Worm (Caenorhabditis elegans) whole organism, L2 larva: Measurements from ENCODE around the gene gex-5.
A peak's percentile ranks its signal among the peaks of the same experiment; 100 is the strongest.

ENCODE experiments used
- C34F6.9 ChIP-seq: fragments of 150-350 bp; optimal IDR thresholded peaks from 2 replicates; lab custom pipeline; 2014; ENCODE audit warnings: missing biosample characterization, missing genetic modification characterization
- F13H6.1 ChIP-seq: sonication (generic microtip); optimal IDR thresholded peaks from 2 replicates; lab custom pipeline; 2016; ENCODE audit warnings: missing genetic modification characterization, missing compliant biosample characterization
- Y55F3AM.14 ChIP-seq: fragments of 200-800 bp; sonication (Bioruptor generic); optimal IDR thresholded peaks from 2 replicates; lab custom pipeline; 2018; ENCODE audit warnings: mild to moderate bottlenecking, missing genetic modification characterization, missing compliant biosample characterization
- alr-1 ChIP-seq: fragments of 150-350 bp; optimal IDR thresholded peaks from 2 replicates; lab custom pipeline; 2014; ENCODE audit warnings: missing biosample characterization, missing genetic modification characterization
- aly-2 ChIP-seq: fragments of 150-350 bp; optimal IDR thresholded peaks from 2 replicates; lab custom pipeline; 2014; ENCODE audit warnings: missing biosample characterization, missing genetic modification characterization
- ceh-16 ChIP-seq: fragments of 150-350 bp; optimal IDR thresholded peaks from 2 replicates; lab custom pipeline; 2014; ENCODE audit warnings: missing biosample characterization, missing genetic modification characterization
- ceh-82 ChIP-seq: fragments of 150-350 bp; optimal IDR thresholded peaks from 2 replicates; lab custom pipeline; 2014; ENCODE audit warnings: missing biosample characterization, missing genetic modification characterization
- crh-2 ChIP-seq: sonication (generic microtip); optimal IDR thresholded peaks from 2 replicates; lab custom pipeline; 2017; ENCODE audit warnings: missing biosample characterization, missing genetic modification characterization
- dmd-4 ChIP-seq: sonication (generic microtip); optimal IDR thresholded peaks from 2 replicates; lab custom pipeline; 2017; ENCODE audit warnings: missing biosample characterization, missing genetic modification characterization
- egl-27 ChIP-seq: sonication (generic microtip); optimal IDR thresholded peaks from 3 replicates; lab custom pipeline; 2017; ENCODE audit warnings: missing biosample characterization, missing genetic modification reagents, missing genetic modification characterization
- elt-3 ChIP-seq: sonication (generic microtip); optimal IDR thresholded peaks from 2 replicates; lab custom pipeline; 2017; ENCODE audit warnings: missing biosample characterization, missing genetic modification characterization
- fos-1 ChIP-seq: fragments of 150-350 bp; optimal IDR thresholded peaks from 2 replicates; lab custom pipeline; 2014; ENCODE audit warnings: missing biosample characterization, missing genetic modification characterization
- gmeb-1 ChIP-seq: fragments of 150-350 bp; optimal IDR thresholded peaks from 2 replicates; lab custom pipeline; 2014; ENCODE audit warnings: missing biosample characterization, missing genetic modification characterization
- lin-11 ChIP-seq: fragments of 150-350 bp; sonication (generic microtip); optimal IDR thresholded peaks from 2 replicates; lab custom pipeline; 2014; ENCODE audit warnings: missing biosample characterization, missing genetic modification characterization, inconsistent platforms, mixed read lengths
- lin-13 ChIP-seq: fragments of 150-350 bp; optimal IDR thresholded peaks from 2 replicates; lab custom pipeline; 2014; ENCODE audit warnings: missing biosample characterization, missing genetic modification reagents, missing genetic modification characterization
- lin-39 ChIP-seq: fragments of 150-350 bp; optimal IDR thresholded peaks from 2 replicates; lab custom pipeline; 2014; ENCODE audit warnings: missing biosample characterization, missing genetic modification reagents, missing genetic modification characterization
- lsy-2 ChIP-seq, 2 experiments: fragments of 150-350 bp in 1 of 2; sonication (generic microtip) in 1 of 2; optimal IDR thresholded peaks; 2 replicates each; lab custom pipeline; 2014 to 2017; ENCODE audit warnings: missing biosample characterization in 2 of 2, missing genetic modification characterization in 2 of 2
- mab-5 ChIP-seq: fragments of 150-350 bp; optimal IDR thresholded peaks from 2 replicates; lab custom pipeline; 2014; ENCODE audit warnings: missing biosample characterization, missing genetic modification characterization
- mdl-1 ChIP-seq, 2 experiments: fragments of 150-350 bp in 1 of 2; sonication (generic microtip) in 1 of 2; optimal IDR thresholded peaks; 2 replicates each; lab custom pipeline; 2017; ENCODE audit warnings: missing biosample characterization in 2 of 2, missing genetic modification characterization in 2 of 2
- nhr-10 ChIP-seq: sonication (generic microtip); optimal IDR thresholded peaks from 2 replicates; lab custom pipeline; 2017; ENCODE audit warnings: missing biosample characterization, missing genetic modification characterization
- nhr-11 ChIP-seq: fragments of 150-350 bp; optimal IDR thresholded peaks from 2 replicates; lab custom pipeline; 2014; ENCODE audit warnings: missing biosample characterization, missing genetic modification characterization
- nhr-12 ChIP-seq: fragments of 150-350 bp; optimal IDR thresholded peaks from 2 replicates; lab custom pipeline; 2014; ENCODE audit warnings: missing biosample characterization, missing genetic modification characterization
- nhr-129 ChIP-seq: fragments of 150-350 bp; optimal IDR thresholded peaks from 2 replicates; lab custom pipeline; 2014; ENCODE audit warnings: missing biosample characterization, missing genetic modification characterization
- nhr-21 ChIP-seq: fragments of 150-350 bp; optimal IDR thresholded peaks from 2 replicates; lab custom pipeline; 2014; ENCODE audit warnings: missing biosample characterization, missing genetic modification characterization
- nhr-23 ChIP-seq: fragments of 150-350 bp; optimal IDR thresholded peaks from 2 replicates; lab custom pipeline; 2014; ENCODE audit warnings: missing biosample characterization, missing genetic modification reagents, missing genetic modification characterization
- nhr-25 ChIP-seq: fragments of 150-350 bp; sonication (generic microtip); optimal IDR thresholded peaks from 3 replicates; lab custom pipeline; 2014; ENCODE audit warnings: missing biosample characterization, missing genetic modification characterization
- nhr-6 ChIP-seq: fragments of 150-350 bp; optimal IDR thresholded peaks from 2 replicates; lab custom pipeline; 2014; ENCODE audit warnings: missing biosample characterization, missing genetic modification characterization
- peb-1 ChIP-seq: fragments of 150-350 bp; optimal IDR thresholded peaks from 2 replicates; lab custom pipeline; 2014; ENCODE audit warnings: missing biosample characterization, missing genetic modification characterization
- sem-4 ChIP-seq: fragments of 150-350 bp; optimal IDR thresholded peaks from 2 replicates; lab custom pipeline; 2014; ENCODE audit warnings: missing biosample characterization, missing genetic modification reagents, missing genetic modification characterization
- sma-3 ChIP-seq: sonication (generic microtip); optimal IDR thresholded peaks from 2 replicates; lab custom pipeline; 2016; ENCODE audit warnings: missing genetic modification reagents, missing genetic modification characterization, missing compliant biosample characterization
- sma-9 ChIP-seq, 2 experiments: fragments of 150-350 bp in 1 of 2; sonication (generic microtip) in 1 of 2; optimal IDR thresholded peaks; 2 replicates each; lab custom pipeline; 2014 to 2016; ENCODE audit warnings: missing genetic modification characterization in 2 of 2, mild to moderate bottlenecking in 1 of 2, missing biosample characterization in 1 of 2, missing compliant biosample characterization in 1 of 2, missing genetic modification reagents in 1 of 2, moderate library complexity in 1 of 2
- snpc-4 ChIP-seq: fragments of 150-350 bp; optimal IDR thresholded peaks from 2 replicates; lab custom pipeline; 2014; ENCODE audit warnings: missing biosample characterization, missing genetic modification characterization
- unc-39 ChIP-seq: fragments of 150-350 bp; optimal IDR thresholded peaks from 2 replicates; lab custom pipeline; 2014; ENCODE audit warnings: missing biosample characterization, missing genetic modification characterization
- unc-55 ChIP-seq: fragments of 150-350 bp; sonication (generic microtip); optimal IDR thresholded peaks from 3 replicates; lab custom pipeline; 2014; ENCODE audit warnings: missing biosample characterization, missing genetic modification reagents, missing genetic modification characterization
- zag-1 ChIP-seq: fragments of 150-350 bp; optimal IDR thresholded peaks from 2 replicates; lab custom pipeline; 2014; ENCODE audit warnings: missing biosample characterization, missing genetic modification characterization
- ztf-4 ChIP-seq: fragments of 150-350 bp; optimal IDR thresholded peaks from 2 replicates; lab custom pipeline; 2014; ENCODE audit warnings: missing biosample characterization, missing genetic modification characterization

gex-5 gene

DNA sequence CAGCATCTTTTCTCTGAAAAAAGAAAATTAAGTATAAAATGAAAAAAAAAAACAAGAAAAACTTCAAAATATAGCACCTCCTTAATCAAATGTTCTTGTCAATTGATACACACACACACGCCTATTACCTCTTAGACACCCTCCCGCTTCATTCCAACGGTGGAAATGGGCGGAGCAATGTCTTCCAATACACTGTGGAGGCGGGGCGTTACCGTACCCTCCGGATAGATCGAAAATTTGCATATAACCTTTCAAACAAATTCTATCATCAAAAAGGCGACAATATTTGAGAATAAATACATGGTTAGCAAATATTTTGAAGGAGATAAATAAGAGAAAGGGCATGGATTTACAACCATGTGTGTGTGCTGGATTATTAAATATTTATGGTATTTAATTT, 26.3 kb upstream of the gex-5 start:
- TF ChIP-seq unc-55 (GFP tag; lab: Kevin White, UChicago) (no peak), dmd-4 (no peak), snpc-4 (tag; lab: Kevin White, UChicago) (no peak), lsy-2 (tag; optimal IDR thresholded peaks at IDR 0.05; lab: Kevin White, UChicago) (peak in 1 of 2 experiments; percentile 63)

DNA sequence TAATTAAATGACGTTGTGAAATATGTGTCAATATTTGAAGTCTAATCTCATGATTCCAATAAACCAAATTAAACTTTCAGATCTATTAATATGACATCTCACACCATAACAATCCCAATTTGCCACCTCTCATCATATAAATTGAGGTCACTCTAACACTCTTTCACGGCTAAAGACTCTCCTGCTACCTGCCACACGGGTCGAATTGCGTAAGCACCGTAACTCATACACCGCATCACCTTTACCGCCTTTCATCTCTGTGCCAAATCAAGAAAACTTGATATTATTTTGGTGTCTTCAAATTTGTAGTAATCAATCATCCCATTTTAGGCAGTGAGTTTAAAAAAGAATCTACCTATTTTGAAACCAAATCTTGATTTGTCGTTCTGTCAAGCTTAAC, 24.6 kb upstream of the gex-5 start:
- TF ChIP-seq sma-9 (GFP tag; optimal IDR thresholded peaks at IDR 0.05; lab: Kevin White, UChicago) (no peak), sma-9 (tag; optimal IDR thresholded peaks at IDR 0.05; lab: Kevin White, UChicago) (no peak), nhr-11 (no peak), alr-1 (tag; lab: Kevin White, UChicago) (no peak), sma-3 (no peak), F13H6.1 (no peak), zag-1 (tag; lab: Kevin White, UChicago) (no peak), unc-39 (no peak), lin-13 (GFP tag; lab: Kevin White, UChicago) (no peak), nhr-25 (tag; lab: Kevin White, UChicago) (no peak), aly-2 (tag; lab: Kevin White, UChicago) (no peak), unc-55 (GFP tag; lab: Kevin White, UChicago) (no peak), nhr-6 (no peak), nhr-23 (tag; lab: Kevin White, UChicago) (no peak), dmd-4 (no peak), ztf-4 (tag; lab: Kevin White, UChicago) (no peak)

DNA sequence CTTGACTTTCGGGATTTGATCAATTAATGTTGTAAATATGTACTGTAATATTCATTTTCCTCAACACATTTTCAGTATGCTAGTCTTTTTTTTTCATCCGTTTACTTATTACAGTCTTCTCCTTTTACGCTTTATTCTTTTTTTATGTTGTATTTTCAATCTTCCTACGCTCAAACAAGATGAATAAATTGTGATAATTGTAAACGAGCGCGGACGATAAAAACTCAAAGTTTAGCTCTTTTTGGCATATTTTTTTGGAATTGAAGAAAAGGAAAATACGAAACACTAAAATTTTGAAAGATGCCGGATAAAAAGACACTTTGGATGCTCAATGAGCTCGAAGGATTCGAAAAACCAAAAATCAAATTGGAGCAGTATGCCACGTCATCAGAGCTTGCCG, 20.9 kb upstream of the gex-5 start, which contains the start of gene metl-5:
TSS of gene metl-5 (plus strand) at position 301 of the 400 bp plus-strand sequence.
- TF ChIP-seq zag-1 (tag; lab: Kevin White, UChicago) = no peak
- no peak for TF ChIP-seq lin-11 (tag; lab: Kevin White, UChicago)
- no peak for TF ChIP-seq peb-1 (tag; lab: Kevin White, UChicago)
- no peak for TF ChIP-seq sma-3
- TF ChIP-seq lsy-2 (tag; optimal IDR thresholded peaks at IDR 0.05; lab: Kevin White, UChicago) = no peak
- TF ChIP-seq alr-1 (tag; lab: Kevin White, UChicago) = no peak
- no peak for TF ChIP-seq sma-9 (GFP tag; optimal IDR thresholded peaks at IDR 0.05; lab: Kevin White, UChicago)
- no peak for TF ChIP-seq sma-9 (tag; optimal IDR thresholded peaks at IDR 0.05; lab: Kevin White, UChicago)
- no peak for TF ChIP-seq snpc-4 (tag; lab: Kevin White, UChicago)
- no peak for TF ChIP-seq ceh-16

DNA sequence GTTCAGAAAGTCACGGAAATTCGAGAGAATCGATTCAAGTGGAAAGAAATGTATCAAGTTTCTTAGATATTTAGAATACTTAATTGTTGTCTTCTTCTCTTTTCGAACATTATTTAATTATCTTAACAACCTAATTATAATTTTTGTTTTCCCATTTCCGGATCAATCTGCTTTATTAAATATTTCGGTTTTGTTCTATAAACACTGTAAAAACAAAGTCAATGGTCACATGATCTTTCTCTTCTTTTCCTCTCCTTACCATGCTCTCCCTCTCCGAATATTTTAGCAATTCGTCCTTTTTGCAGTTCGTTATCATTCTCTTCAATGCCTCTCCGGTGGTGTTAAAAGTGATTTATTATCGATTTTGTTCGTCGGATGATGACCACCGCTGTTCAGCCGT, 14.7 kb upstream of the gex-5 start, which contains the start of gene tag-325:
TSS of gene tag-325 (plus strand) at position 301 of the 400 bp plus-strand sequence.
- TF ChIP-seq mab-5 (tag; lab: Kevin White, UChicago) = no peak
- no peak for TF ChIP-seq lin-39 (tag; lab: Kevin White, UChicago)
- no peak for TF ChIP-seq elt-3 (tag; lab: Kevin White, UChicago)
- TF ChIP-seq aly-2 (tag; lab: Kevin White, UChicago) = no peak
- TF ChIP-seq Y55F3AM.14 (GFP tag; lab: Kevin White, UChicago) = no peak
- no peak for TF ChIP-seq sma-3
- no peak for TF ChIP-seq ceh-82 (tag; lab: Kevin White, UChicago)
- peak; percentile 26 for TF ChIP-seq fos-1 (tag; lab: Kevin White, UChicago)

DNA sequence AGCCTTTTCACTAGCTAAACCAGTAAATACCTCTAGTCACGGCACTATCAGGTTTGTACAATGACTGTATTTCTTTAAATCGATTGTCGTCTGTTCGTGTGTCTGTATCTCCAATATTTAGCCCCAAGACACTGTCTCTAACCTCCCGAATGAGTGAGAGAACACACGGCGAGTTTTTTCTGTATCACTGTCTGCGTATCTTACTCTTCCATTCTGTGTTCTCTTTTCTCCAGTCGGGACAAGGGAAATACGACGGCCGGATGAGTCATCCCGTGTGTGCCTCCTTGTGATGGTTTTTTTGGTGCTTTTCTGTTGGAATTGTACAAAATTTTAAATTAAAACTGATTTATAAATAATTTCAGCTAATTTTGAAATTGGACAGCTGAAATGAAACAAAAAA, 14.3 kb upstream of the gex-5 start:
- TF ChIP-seq C34F6.9 (tag; lab: Kevin White, UChicago) (peak; percentile 80), egl-27 (peak; percentile 49), lin-13 (GFP tag; lab: Kevin White, UChicago) (peak; percentile 70), mdl-1 (tag; optimal IDR thresholded peaks at IDR 0.05; lab: Kevin White, UChicago) (peak in 1 of 2 experiments; percentile 4), crh-2 (tag; lab: Kevin White, UChicago) (peak; percentile 66), gmeb-1 (tag; lab: Kevin White, UChicago) (peak; percentile 35), nhr-23 (tag; lab: Kevin White, UChicago) (no peak), sma-3 (peak; percentile 50), ceh-82 (tag; lab: Kevin White, UChicago) (no peak), nhr-129 (tag; lab: Kevin White, UChicago) (peak; percentile 76), nhr-12 (tag; lab: Kevin White, UChicago) (no peak), F13H6.1 (peak; percentile 73), unc-55 (GFP tag; lab: Kevin White, UChicago) (peak; percentile 55), snpc-4 (tag; lab: Kevin White, UChicago) (no peak), sem-4 (tag; lab: Kevin White, UChicago) (peak; percentile 38), sma-9 (GFP tag; optimal IDR thresholded peaks at IDR 0.05; lab: Kevin White, UChicago) (peak; percentile 65), sma-9 (tag; optimal IDR thresholded peaks at IDR 0.05; lab: Kevin White, UChicago) (no peak), nhr-21 (tag; lab: Kevin White, UChicago) (peak; percentile 53), aly-2 (tag; lab: Kevin White, UChicago) (no peak), nhr-25 (tag; lab: Kevin White, UChicago) (no peak), lsy-2 (tag; optimal IDR thresholded peaks at IDR 0.05; lab: Kevin White, UChicago) (peak; percentile 19 to 80), fos-1 (tag; lab: Kevin White, UChicago) (peak; percentile 100), nhr-6 (peak; percentile 23), nhr-10 (tag; lab: Kevin White, UChicago) (no peak)
- TF ChIP-seq, all 48 proteins: peak for 16
